Comparison of ENCODE assay signal across 1 fruit fly cellular context in genomic region chrX:21044831-21045447, dm6.
A peak's percentile ranks its signal among the peaks of the same experiment; 100 is the strongest.
TF ChIP-seq lines count a peak whose summit lies in the region.

Gene Cbs, plus strand, starts transcription at chrX:21045138.

TF ChIP-seq in whole organism, embryonic, 481 proteins besides CTCF, POLR2A, EP300 and RAD21 (continued from another document):
- TF ChIP-seq CG3407 (GFP tag; optimal IDR thresholded peaks at IDR 0.05; lab: Kevin White, UChicago) (no peak), fd64A (GFP tag; optimal IDR thresholded peaks at IDR 0.05; lab: Kevin White, UChicago) (no peak), Dp (GFP tag; optimal IDR thresholded peaks at IDR 0.05; lab: Kevin White, UChicago) (no peak), cas (GFP tag; IDR thresholded peaks at IDR 0.05; lab: Robert Waterston, UW) (peak; percentile 50; the same call in 1 of the 2 replicates), CG6272 (GFP tag; IDR thresholded peaks at IDR 0.05; lab: Robert Waterston, UW) (peak; percentile 69), CG12219 (GFP tag; optimal IDR thresholded peaks at IDR 0.05; lab: Kevin White, UChicago) (peak; percentile 10), hkb (optimal IDR thresholded peaks at IDR 0.05; lab: Kevin White, UChicago) (no peak), hkb (GFP tag; IDR thresholded peaks at IDR 0.05; lab: Robert Waterston, UW) (peak; percentile 66), ewg (GFP tag; optimal IDR thresholded peaks at IDR 0.05; lab: Kevin White, UChicago) (peak; percentile 49), CG15601 (tag; optimal IDR thresholded peaks at IDR 0.05; lab: Kevin White, UChicago) (peak; percentile 52), CG9876 (GFP tag; optimal IDR thresholded peaks at IDR 0.05; lab: Kevin White, UChicago) (no peak), unc-4 (GFP tag; IDR thresholded peaks at IDR 0.05; lab: Robert Waterston, UW; ENCODE audit: partially characterized antibody) (no peak), abd-A (tag; optimal IDR thresholded peaks at IDR 0.05; lab: Kevin White, UChicago) (peak; percentile 14), CG8478 (optimal IDR thresholded peaks at IDR 0.05; lab: Kevin White, UChicago) (no peak), PHDP (tag; optimal IDR thresholded peaks at IDR 0.05; lab: Kevin White, UChicago) (peak; percentile 54), crc (GFP tag; optimal IDR thresholded peaks at IDR 0.05; lab: Kevin White, UChicago) (no peak), CG34376 (GFP tag; optimal IDR thresholded peaks at IDR 0.05; lab: Kevin White, UChicago) (no peak), nerfin-1 (tag; optimal IDR thresholded peaks at IDR 0.05; lab: Kevin White, UChicago) (peak; percentile 29), CG12391 (tag; optimal IDR thresholded peaks at IDR 0.05; lab: Kevin White, UChicago) (peak; percentile 69), zf30C (GFP tag; optimal IDR thresholded peaks at IDR 0.05; lab: Kevin White, UChicago) (no peak), Ets97D (GFP tag; optimal IDR thresholded peaks at IDR 0.05; lab: Kevin White, UChicago) (no peak), sob (GFP tag; IDR thresholded peaks at IDR 0.05; lab: Robert Waterston, UW) (peak; percentile 65), CG14014 (GFP tag; IDR thresholded peaks at IDR 0.05; lab: Robert Waterston, UW) (peak; percentile 57), CG8290 (GFP tag; optimal IDR thresholded peaks at IDR 0.05; lab: Kevin White, UChicago) (no peak), CG8290 (tag; optimal IDR thresholded peaks at IDR 0.05; lab: Kevin White, UChicago) (peak in 1 of 2 experiments; percentile 76), shn (GFP tag; optimal IDR thresholded peaks at IDR 0.05; lab: Kevin White, UChicago) (no peak), HmgD (GFP tag; optimal IDR thresholded peaks at IDR 0.05; lab: Kevin White, UChicago) (no peak), CG16813 (GFP tag; IDR thresholded peaks at IDR 0.05; lab: Robert Waterston, UW; ENCODE audit: partially characterized antibody) (no peak), ham (GFP tag; IDR thresholded peaks at IDR 0.05; lab: Robert Waterston, UW) (no peak), slp2 (GFP tag; optimal IDR thresholded peaks at IDR 0.05; lab: Kevin White, UChicago) (no peak), bbx (GFP tag; IDR thresholded peaks at IDR 0.05; lab: Robert Waterston, UW; ENCODE audit: partially characterized antibody) (peak; percentile 48; the same call in 1 of the 2 replicates), CG6254 (GFP tag; optimal IDR thresholded peaks at IDR 0.05; lab: Kevin White, UChicago) (no peak), Ets65A (GFP tag; lab: Kevin White, UChicago) (peak; percentile 29), Mad (GFP tag; optimal IDR thresholded peaks at IDR 0.05; lab: Kevin White, UChicago) (no peak), fd96Cb (tag; optimal IDR thresholded peaks at IDR 0.05; lab: Kevin White, UChicago) (peak; percentile 32), Hr3 (GFP tag; optimal IDR thresholded peaks at IDR 0.05; lab: Kevin White, UChicago) (peak; percentile 43), onecut (GFP tag; IDR thresholded peaks at IDR 0.05; lab: Robert Waterston, UW) (peak; percentile 8), CG13894 (tag; optimal IDR thresholded peaks at IDR 0.05; lab: Kevin White, UChicago) (no peak), CG15073 (GFP tag; optimal IDR thresholded peaks at IDR 0.05; lab: Kevin White, UChicago) (no peak), Six4 (GFP tag; optimal IDR thresholded peaks at IDR 0.05; lab: Kevin White, UChicago) (peak; percentile 53), Mes4 (GFP tag; optimal IDR thresholded peaks at IDR 0.05; lab: Kevin White, UChicago) (no peak), hth (optimal IDR thresholded peaks at IDR 0.05; lab: Kevin White, UChicago) (no peak), Hr39 (optimal IDR thresholded peaks at IDR 0.05; lab: Kevin White, UChicago) (no peak), CG32532 (GFP tag; IDR thresholded peaks at IDR 0.05; lab: Robert Waterston, UW) (peak; percentile 88), cato (GFP tag; optimal IDR thresholded peaks at IDR 0.05; lab: Kevin White, UChicago; ENCODE audit: borderline replicate concordance) (peak; percentile 30), CG16779 (GFP tag; IDR thresholded peaks at IDR 0.05; lab: Robert Waterston, UW) (no peak), trh (GFP tag; optimal IDR thresholded peaks at IDR 0.05; lab: Kevin White, UChicago) (no peak), E2f1 (GFP tag; IDR thresholded peaks at IDR 0.05; lab: Robert Waterston, UW) (peak; percentile 61), CG30020 (tag; optimal IDR thresholded peaks at IDR 0.05; lab: Kevin White, UChicago) (peak; percentile 43), Xbp1 (GFP tag; optimal IDR thresholded peaks at IDR 0.05; lab: Kevin White, UChicago) (peak; percentile 69), org-1 (GFP tag; optimal IDR thresholded peaks at IDR 0.05; lab: Kevin White, UChicago) (peak; percentile 48), CG3995 (GFP tag; optimal IDR thresholded peaks at IDR 0.05; lab: Kevin White, UChicago) (no peak), CG13424 (tag; optimal IDR thresholded peaks at IDR 0.05; lab: Kevin White, UChicago) (peak; percentile 72), danr (GFP tag; IDR thresholded peaks at IDR 0.05; lab: Robert Waterston, UW) (peak; percentile 47; the same call in 1 of the 2 replicates), ab (GFP tag; optimal IDR thresholded peaks at IDR 0.05; lab: Kevin White, UChicago) (no peak), CG11093 (GFP tag; IDR thresholded peaks at IDR 0.05; lab: Robert Waterston, UW) (peak; percentile 29; the same call in 1 of the 3 replicates), zfh2 (GFP tag; optimal IDR thresholded peaks at IDR 0.05; lab: Kevin White, UChicago) (peak; percentile 24), mirr (GFP tag; optimal IDR thresholded peaks at IDR 0.05; lab: Kevin White, UChicago) (no peak), B-H2 (GFP tag; optimal IDR thresholded peaks at IDR 0.05; lab: Kevin White, UChicago) (peak; percentile 51), Ravus (GFP tag; IDR thresholded peaks at IDR 0.05; lab: Robert Waterston, UW) (peak; percentile 23; the same call in 1 of the 2 replicates), Doc3 (GFP tag; IDR thresholded peaks at IDR 0.05; lab: Robert Waterston, UW; ENCODE audit: partially characterized antibody) (no peak), CG17829 (tag; optimal IDR thresholded peaks at IDR 0.05; lab: Kevin White, UChicago) (peak; percentile 56), CG6175 (GFP tag; IDR thresholded peaks at IDR 0.05; lab: Robert Waterston, UW) (0 out of 3 replicates have a peak, but pooled peaks have one; percentile 23), rib (GFP tag; IDR thresholded peaks at IDR 0.05; lab: Robert Waterston, UW) (no peak), CG4707 (GFP tag; optimal IDR thresholded peaks at IDR 0.05; lab: Kevin White, UChicago) (peak; percentile 69), CG15011 (GFP tag; optimal IDR thresholded peaks at IDR 0.05; lab: Kevin White, UChicago) (no peak), pnt (GFP tag; optimal IDR thresholded peaks at IDR 0.05; lab: Kevin White, UChicago) (no peak), BtbVII (GFP tag; optimal IDR thresholded peaks at IDR 0.05; lab: Kevin White, UChicago) (peak; percentile 80), knrl (GFP tag; IDR thresholded peaks at IDR 0.05; lab: Robert Waterston, UW; ENCODE audit: partially characterized antibody) (no peak), tap (tag; optimal IDR thresholded peaks at IDR 0.05; lab: Kevin White, UChicago) (peak; percentile 14), tio (GFP tag; optimal IDR thresholded peaks at IDR 0.05; lab: Kevin White, UChicago) (peak; percentile 44), her (GFP tag; optimal IDR thresholded peaks at IDR 0.05; lab: Kevin White, UChicago) (no peak), NFAT (GFP tag; IDR thresholded peaks at IDR 0.05; lab: Robert Waterston, UW) (peak; percentile 81), CG1602 (GFP tag; optimal IDR thresholded peaks at IDR 0.05; lab: Kevin White, UChicago) (peak; percentile 48), jing (GFP tag; optimal IDR thresholded peaks at IDR 0.05; lab: Kevin White, UChicago) (no peak), CG8281 (tag; optimal IDR thresholded peaks at IDR 0.05; lab: Kevin White, UChicago) (peak; percentile 26), Aef1 (GFP tag; IDR thresholded peaks at IDR 0.05; lab: Robert Waterston, UW) (peak; percentile 50; the same call in 1 of the 3 replicates), sna (GFP tag; IDR thresholded peaks at IDR 0.05; lab: Robert Waterston, UW; ENCODE audit: partially characterized antibody) (no peak), Poxn (GFP tag; IDR thresholded peaks at IDR 0.05; lab: Robert Waterston, UW) (peak; percentile 43; the same call in 1 of the 2 replicates), CG8944 (GFP tag; optimal IDR thresholded peaks at IDR 0.05; lab: Kevin White, UChicago) (no peak), Med (GFP tag; lab: Kevin White, UChicago) (peak; percentile 67), CG10321 (GFP tag; IDR thresholded peaks at IDR 0.05; lab: Robert Waterston, UW) (peak; percentile 37; the same call in 1 of the 2 replicates), HLH4C (GFP tag; IDR thresholded peaks at IDR 0.05; lab: Robert Waterston, UW; ENCODE audit: partially characterized antibody) (no peak), ssp (GFP tag; IDR thresholded peaks at IDR 0.05; lab: Robert Waterston, UW) (peak; percentile 43), CG7271 (tag; optimal IDR thresholded peaks at IDR 0.05; lab: Kevin White, UChicago) (no peak), CG17568 (GFP tag; optimal IDR thresholded peaks at IDR 0.05; lab: Kevin White, UChicago) (no peak), Neu2 (GFP tag; optimal IDR thresholded peaks at IDR 0.05; lab: Kevin White, UChicago; ENCODE audit: borderline replicate concordance) (no peak), CG14710 (tag; optimal IDR thresholded peaks at IDR 0.05; lab: Kevin White, UChicago) (peak; percentile 49), lmd (GFP tag; IDR thresholded peaks at IDR 0.05; lab: Robert Waterston, UW) (peak; percentile 73), zfh1 (GFP tag; IDR thresholded peaks at IDR 0.05; lab: Robert Waterston, UW) (peak; percentile 66; the same call in 1 of the 3 replicates), CG9932 (GFP tag; IDR thresholded peaks at IDR 0.05; lab: Robert Waterston, UW) (peak; percentile 86), wek (GFP tag; optimal IDR thresholded peaks at IDR 0.05; lab: Kevin White, UChicago) (no peak), pb (GFP tag; optimal IDR thresholded peaks at IDR 0.05; lab: Kevin White, UChicago) (no peak), Sox100B (GFP tag; optimal IDR thresholded peaks at IDR 0.05; lab: Kevin White, UChicago) (peak; percentile 75), dysf (GFP tag; IDR thresholded peaks at IDR 0.05; lab: Robert Waterston, UW) (peak; percentile 71), bcd (GFP tag; optimal IDR thresholded peaks at IDR 0.05; lab: Kevin White, UChicago) (peak; percentile 66), nau (GFP tag; optimal IDR thresholded peaks at IDR 0.05; lab: Kevin White, UChicago) (no peak), Ptx1 (GFP tag; IDR thresholded peaks at IDR 0.05; lab: Robert Waterston, UW) (peak; percentile 67), Mrtf (GFP tag; IDR thresholded peaks at IDR 0.05; lab: Robert Waterston, UW) (peak; percentile 65; the same call in 2 of the 3 replicates), CG15269 (tag; optimal IDR thresholded peaks at IDR 0.05; lab: Kevin White, UChicago) (peak; percentile 70), CG9797 (GFP tag; optimal IDR thresholded peaks at IDR 0.05; lab: Kevin White, UChicago) (no peak), Opbp (GFP tag; IDR thresholded peaks at IDR 0.05; lab: Robert Waterston, UW; ENCODE audit: partially characterized antibody) (no peak), CG33557 (GFP tag; optimal IDR thresholded peaks at IDR 0.05; lab: Kevin White, UChicago) (peak; percentile 25), nmo (GFP tag; optimal IDR thresholded peaks at IDR 0.05; lab: Kevin White, UChicago) (peak; percentile 71), CG33213 (GFP tag; optimal IDR thresholded peaks at IDR 0.05; lab: Kevin White, UChicago) (no peak), Abd-B (GFP tag; optimal IDR thresholded peaks at IDR 0.05; lab: Kevin White, UChicago) (peak; percentile 22), CG1024 (GFP tag; IDR thresholded peaks at IDR 0.05; lab: Robert Waterston, UW) (0 out of 2 replicates have a peak, but pooled peaks have one; percentile 32), CG8089 (GFP tag; optimal IDR thresholded peaks at IDR 0.05; lab: Kevin White, UChicago) (no peak), mam (GFP tag; optimal IDR thresholded peaks at IDR 0.05; lab: Kevin White, UChicago) (peak; percentile 11), MESR4 (GFP tag; optimal IDR thresholded peaks at IDR 0.05; lab: Kevin White, UChicago) (no peak), CG2678 (tag; optimal IDR thresholded peaks at IDR 0.05; lab: Kevin White, UChicago) (peak; percentile 84), CG8765 (GFP tag; IDR thresholded peaks at IDR 0.05; lab: Robert Waterston, UW) (peak; percentile 46; the same call in 1 of the 2 replicates), prd (optimal IDR thresholded peaks at IDR 0.05; lab: Kevin White, UChicago) (no peak), prd (GFP tag; IDR thresholded peaks at IDR 0.05; lab: Robert Waterston, UW) (peak; percentile 78), gcm (GFP tag; optimal IDR thresholded peaks at IDR 0.05; lab: Kevin White, UChicago) (peak; percentile 28), dm (GFP tag; optimal IDR thresholded peaks at IDR 0.05; lab: Kevin White, UChicago) (no peak), Rfx (GFP tag; IDR thresholded peaks at IDR 0.05; lab: Robert Waterston, UW) (peak; percentile 86), croc (GFP tag; conservative IDR thresholded peaks at IDR 0.05; lab: Robert Waterston, UW) (peak; percentile 25; the same call in 2 of the 3 replicates), CG13296 (GFP tag; optimal IDR thresholded peaks at IDR 0.05; lab: Kevin White, UChicago) (peak; percentile 37), CG17912 (GFP tag; optimal IDR thresholded peaks at IDR 0.05; lab: Kevin White, UChicago) (no peak), CG2202 (tag; optimal IDR thresholded peaks at IDR 0.05; lab: Kevin White, UChicago) (no peak), Atf6 (GFP tag; IDR thresholded peaks at IDR 0.05; lab: Robert Waterston, UW) (peak; percentile 67), Dip3 (GFP tag; optimal IDR thresholded peaks at IDR 0.05; lab: Kevin White, UChicago) (peak; percentile 9), Awh (GFP tag; IDR thresholded peaks at IDR 0.05; lab: Robert Waterston, UW) (peak; percentile 34; the same call in 1 of the 2 replicates), Chrac-16 (GFP tag; optimal IDR thresholded peaks at IDR 0.05; lab: Kevin White, UChicago) (peak; percentile 50)
